Fruit fly (Drosophila melanogaster) whole organism, prepupa: ENCODE results near the gene CG15196.

ENCODE experiments used
- Blimp-1 ChIP-seq: fragments of 200-800 bp; sonication (Bioruptor generic); optimal IDR thresholded peaks from 3 replicates; lab custom pipeline; 2017; ENCODE audit warnings: missing biosample characterization, missing genetic modification characterization, mild to moderate bottlenecking, moderate library complexity, missing genetic modification reagents
- CG10631 ChIP-seq: fragments of 200-800 bp; sonication (Bioruptor generic); optimal IDR thresholded peaks from 2 replicates; lab custom pipeline; 2016; ENCODE audit warnings: missing biosample characterization, missing genetic modification characterization
- CG11294 ChIP-seq: fragments of 200-800 bp; sonication (Bioruptor generic); IDR thresholded peaks from 2 replicates; pipeline ENCODE4 v1.3.6; 2022; ENCODE audit warnings: missing biosample characterization, missing genetic modification characterization
- CG1621 ChIP-seq: fragments of 200-800 bp; sonication (Bioruptor generic); optimal IDR thresholded peaks from 3 replicates; lab custom pipeline; 2018; ENCODE audit warnings: missing biosample characterization, mild to moderate bottlenecking, missing genetic modification characterization
- CG31627 ChIP-seq: fragments of 200-800 bp; sonication (Bioruptor generic); optimal IDR thresholded peaks from 3 replicates; lab custom pipeline; 2016; ENCODE audit warnings: missing biosample characterization, missing genetic modification characterization
- CG3919 ChIP-seq: fragments of 200-800 bp; sonication (Bioruptor generic); optimal IDR thresholded peaks from 3 replicates; lab custom pipeline; 2016; ENCODE audit warnings: missing biosample characterization, missing genetic modification characterization
- CG4318 ChIP-seq: fragments of 200-800 bp; sonication (Bioruptor generic); optimal IDR thresholded peaks from 3 replicates; lab custom pipeline; 2017; ENCODE audit warnings: missing biosample characterization, mild to moderate bottlenecking, missing genetic modification characterization
- CG6792 ChIP-seq: fragments of 200-800 bp; sonication (Bioruptor generic); optimal IDR thresholded peaks from 3 replicates; lab custom pipeline; 2016; ENCODE audit warnings: missing biosample characterization, missing genetic modification characterization
- CG6808 ChIP-seq: fragments of 200-800 bp; sonication (Bioruptor generic); optimal IDR thresholded peaks from 3 replicates; lab custom pipeline; 2017; ENCODE audit warnings: missing biosample characterization, missing genetic modification characterization, mild to moderate bottlenecking, moderate library complexity, missing genetic modification reagents
- CG7368 ChIP-seq: fragments of 200-800 bp; sonication (Bioruptor generic); optimal IDR thresholded peaks from 3 replicates; lab custom pipeline; 2016; ENCODE audit warnings: missing biosample characterization, missing genetic modification characterization
- CG8119 ChIP-seq: fragments of 200-800 bp; sonication (Bioruptor generic); IDR thresholded peaks from 3 replicates; pipeline ENCODE4 v1.3.6; 2022; ENCODE audit warnings: missing biosample characterization, missing genetic modification characterization
- CG8632 ChIP-seq: fragments of 200-800 bp; sonication (Bioruptor generic); optimal IDR thresholded peaks from 3 replicates; lab custom pipeline; 2016; ENCODE audit warnings: missing biosample characterization, missing genetic modification characterization
- CG9139 ChIP-seq: fragments of 200-800 bp; sonication (Bioruptor generic); optimal IDR thresholded peaks from 3 replicates; lab custom pipeline; 2017; ENCODE audit warnings: missing biosample characterization, mild to moderate bottlenecking, missing genetic modification characterization
- Eip75B ChIP-seq: fragments of 200-800 bp; sonication (Bioruptor generic); optimal IDR thresholded peaks from 3 replicates; lab custom pipeline; 2016; ENCODE audit warnings: missing biosample characterization, missing genetic modification characterization
- Eip78C ChIP-seq: fragments of 200-800 bp; sonication (Bioruptor generic); peaks from one replicate; lab custom pipeline; 2016; ENCODE audit warnings: missing biosample characterization, missing genetic modification characterization
- Ets21C ChIP-seq: fragments of 200-800 bp; sonication (Bioruptor generic); optimal IDR thresholded peaks from 3 replicates; lab custom pipeline; 2016; ENCODE audit warnings: missing biosample characterization, missing genetic modification characterization
- Ets96B ChIP-seq: fragments of 200-800 bp; optimal IDR thresholded peaks from 2 replicates; lab custom pipeline; 2019; ENCODE audit warnings: missing biosample characterization, mild to moderate bottlenecking, missing genetic modification characterization, moderate library complexity
- Gug ChIP-seq: fragments of 200-800 bp; sonication (Bioruptor generic); IDR thresholded peaks from 2 replicates; pipeline ENCODE4 v1.3.6; 2022; ENCODE audit warnings: missing biosample characterization, missing genetic modification characterization
- Hr39 ChIP-seq: fragments of 200-800 bp; sonication (Bioruptor generic); optimal IDR thresholded peaks from 2 replicates; lab custom pipeline; 2016; ENCODE audit warnings: missing biosample characterization, missing genetic modification characterization
- Hr4 ChIP-seq: fragments of 200-800 bp; sonication (Bioruptor generic); optimal IDR thresholded peaks from 3 replicates; lab custom pipeline; 2016; ENCODE audit warnings: missing biosample characterization, missing genetic modification characterization
- Lpt ChIP-seq: fragments of 200-800 bp; sonication (Bioruptor generic); optimal IDR thresholded peaks from 3 replicates; lab custom pipeline; 2016; ENCODE audit warnings: missing biosample characterization, missing genetic modification characterization
- Met ChIP-seq: fragments of 200-800 bp; sonication (Bioruptor generic); optimal IDR thresholded peaks from 3 replicates; lab custom pipeline; 2016; ENCODE audit warnings: missing biosample characterization, missing genetic modification characterization
- OdsH ChIP-seq: fragments of 200-800 bp; sonication (Bioruptor generic); optimal IDR thresholded peaks from 3 replicates; lab custom pipeline; 2016; ENCODE audit warnings: missing biosample characterization, missing genetic modification characterization
- Smox ChIP-seq: fragments of 200-800 bp; sonication (Bioruptor generic); optimal IDR thresholded peaks from 3 replicates; lab custom pipeline; 2016; ENCODE audit warnings: missing biosample characterization, missing genetic modification characterization
- Sox14 ChIP-seq: fragments of 200-800 bp; sonication (Bioruptor generic); optimal IDR thresholded peaks from 3 replicates; lab custom pipeline; 2016; ENCODE audit warnings: missing biosample characterization, missing genetic modification characterization
- Sox15 ChIP-seq: fragments of 200-800 bp; sonication (Bioruptor generic); optimal IDR thresholded peaks from 3 replicates; lab custom pipeline; 2016; ENCODE audit warnings: missing biosample characterization, missing genetic modification characterization
- cyc ChIP-seq: fragments of 200-800 bp; sonication (Bioruptor generic); optimal IDR thresholded peaks from 3 replicates; lab custom pipeline; 2016; ENCODE audit warnings: missing biosample characterization, missing genetic modification characterization
- dsx ChIP-seq: fragments of 200-800 bp; optimal IDR thresholded peaks from 3 replicates; lab custom pipeline; 2019; ENCODE audit warnings: missing biosample characterization, mild to moderate bottlenecking, missing genetic modification characterization, moderate library complexity; ENCODE audit not compliant: poor library complexity, severe bottlenecking
- eg ChIP-seq: fragments of 200-800 bp; sonication (Bioruptor generic); IDR thresholded peaks from 3 replicates; pipeline ENCODE4 v1.3.6; 2022; ENCODE audit warnings: missing biosample characterization, missing genetic modification characterization
- fd59A ChIP-seq: fragments of 200-800 bp; sonication (Bioruptor generic); optimal IDR thresholded peaks from 2 replicates; lab custom pipeline; 2017; ENCODE audit warnings: missing biosample characterization, mild to moderate bottlenecking, missing genetic modification characterization, missing genetic modification reagents
- fd85E ChIP-seq: fragments of 200-800 bp; sonication (Bioruptor generic); optimal IDR thresholded peaks from 3 replicates; lab custom pipeline; 2016; ENCODE audit warnings: missing biosample characterization, missing genetic modification characterization
- fkh ChIP-seq: fragments of 200-800 bp; sonication (Bioruptor generic); optimal IDR thresholded peaks from 3 replicates; lab custom pipeline; 2017; ENCODE audit warnings: missing biosample characterization, mild to moderate bottlenecking, missing genetic modification characterization, moderate library complexity
- lz ChIP-seq: fragments of 200-800 bp; sonication (Bioruptor generic); optimal IDR thresholded peaks from 3 replicates; lab custom pipeline; 2016; ENCODE audit warnings: missing biosample characterization, missing genetic modification characterization
- pdm3 ChIP-seq: fragments of 200-800 bp; sonication (Bioruptor generic); optimal IDR thresholded peaks from 3 replicates; lab custom pipeline; 2016; ENCODE audit warnings: missing biosample characterization, missing genetic modification characterization
- spab ChIP-seq: fragments of 200-800 bp; sonication (Bioruptor generic); optimal IDR thresholded peaks from 2 replicates; lab custom pipeline; 2017; ENCODE audit warnings: missing biosample characterization, mild to moderate bottlenecking, missing genetic modification characterization, missing genetic modification reagents
- svp ChIP-seq: fragments of 200-800 bp; sonication (Bioruptor generic); peaks from one replicate; lab custom pipeline; 2016; ENCODE audit warnings: missing biosample characterization, missing genetic modification characterization
- topi ChIP-seq: fragments of 200-800 bp; sonication (Bioruptor generic); optimal IDR thresholded peaks from 3 replicates; lab custom pipeline; 2016; ENCODE audit warnings: missing biosample characterization, missing genetic modification characterization
- vri ChIP-seq: fragments of 200-800 bp; sonication (Bioruptor generic); optimal IDR thresholded peaks from 3 replicates; lab custom pipeline; 2016; ENCODE audit warnings: missing biosample characterization, mild to moderate bottlenecking, missing genetic modification characterization

Gene CG15196

DNA sequence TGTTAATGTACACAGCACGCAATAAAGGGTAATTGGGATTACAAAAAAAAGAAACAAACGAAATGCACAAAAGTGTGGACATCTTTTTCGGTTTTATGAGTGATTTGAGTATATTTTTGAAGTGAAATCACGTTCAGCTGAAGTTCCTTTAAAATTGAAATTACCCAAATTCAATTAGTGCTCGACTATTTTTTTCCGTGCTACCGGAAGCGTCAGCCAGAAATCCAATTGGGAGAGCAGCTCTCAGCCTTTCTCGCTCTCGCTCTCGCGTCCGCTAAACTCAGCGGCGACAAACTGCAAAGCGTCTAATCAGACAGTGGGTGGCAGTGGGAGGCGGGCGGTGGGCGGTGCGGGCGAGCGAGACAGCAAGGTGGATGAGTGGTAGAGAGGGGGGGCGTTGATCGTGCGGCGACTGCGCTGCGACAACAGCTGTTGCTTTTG is 13.6 kb downstream of the CG15196 start (continued):
- TF ChIP-seq CG3919 (GFP tag; lab: Kevin White, UChicago) (peak; percentile 71), fd85E (no peak), Gug (GFP tag; lab: Robert Waterston, UW) (peak; percentile 65), CG4318 (GFP tag; lab: Kevin White, UChicago) (no peak), Sox15 (peak; percentile 67), dsx (GFP tag; lab: Kevin White, UChicago) (no peak), Lpt (GFP tag; lab: Kevin White, UChicago) (peak; percentile 45), Eip75B (GFP tag; lab: Kevin White, UChicago) (peak; percentile 45), Smox (GFP tag; lab: Kevin White, UChicago) (peak; percentile 87), Blimp-1 (peak; percentile 67), Ets96B (tag; lab: Kevin White, UChicago) (no peak), CG7368 (GFP tag; lab: Kevin White, UChicago) (peak; percentile 54), CG9139 (GFP tag; lab: Kevin White, UChicago) (no peak), CG11294 (peak; percentile 76)

DNA sequence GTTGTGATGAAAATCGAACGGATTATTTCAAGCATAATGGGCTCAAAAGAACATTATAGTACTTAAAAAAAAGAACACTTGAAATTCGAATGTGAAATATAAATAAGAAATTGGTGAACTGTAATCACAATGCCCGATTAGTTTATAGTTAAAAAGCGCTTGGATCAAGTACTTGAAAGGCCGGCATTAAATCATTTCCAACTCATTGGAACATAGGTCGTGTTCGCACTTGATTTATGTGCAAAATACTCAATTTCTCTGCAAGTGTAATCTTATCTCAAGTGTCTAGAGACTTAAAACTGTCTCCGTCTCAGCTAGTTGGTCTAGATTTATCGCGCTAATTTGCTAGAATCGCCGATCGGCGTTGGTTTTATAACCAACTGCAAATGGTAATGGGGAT is 14.8 kb downstream of the CG15196 start:
- TF ChIP-seq spab (no peak), CG6808 (GFP tag; lab: Kevin White, UChicago) (no peak), dsx (GFP tag; lab: Kevin White, UChicago) (no peak), topi (GFP tag; lab: Kevin White, UChicago) (no peak), eg (no peak), Eip78C (GFP tag; lab: Kevin White, UChicago) (no peak), CG6792 (no peak), CG10631 (GFP tag; lab: Kevin White, UChicago) (no peak), CG1621 (tag; lab: Kevin White, UChicago) (no peak), OdsH (GFP tag; lab: Kevin White, UChicago) (no peak), Sox14 (GFP tag; lab: Kevin White, UChicago) (no peak), CG7368 (GFP tag; lab: Kevin White, UChicago) (no peak), fd85E (no peak), Met (no peak), Hr39 (no peak), lz (no peak), vri (no peak), Ets96B (tag; lab: Kevin White, UChicago) (no peak), svp (GFP tag; lab: Kevin White, UChicago) (no peak)

DNA sequence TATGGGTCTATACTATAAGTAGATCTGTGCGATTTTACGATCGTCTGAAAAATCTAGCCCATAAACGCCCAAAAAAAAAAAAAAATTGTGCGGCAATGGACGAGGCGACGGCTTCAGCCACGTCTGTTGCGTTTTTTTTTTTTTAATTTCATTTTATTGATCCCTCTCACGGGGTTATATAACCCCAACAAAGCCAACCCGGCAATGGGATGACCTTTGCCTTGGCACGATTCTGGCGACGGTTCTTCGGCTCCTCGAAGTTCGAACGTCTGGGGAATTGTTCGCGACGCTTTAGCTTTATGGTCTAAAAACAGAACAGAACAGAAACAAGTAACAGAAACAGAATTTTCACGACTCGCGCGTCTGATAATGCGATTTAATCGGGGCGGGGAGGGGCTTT is 15.7 kb downstream of the CG15196 start:
- TF ChIP-seq vri, result peak; percentile 42
- no peak for TF ChIP-seq cyc (GFP tag; lab: Kevin White, UChicago)
- TF ChIP-seq pdm3 (GFP tag; lab: Kevin White, UChicago), result no peak
- TF ChIP-seq svp (GFP tag; lab: Kevin White, UChicago), result peak; percentile 68

DNA sequence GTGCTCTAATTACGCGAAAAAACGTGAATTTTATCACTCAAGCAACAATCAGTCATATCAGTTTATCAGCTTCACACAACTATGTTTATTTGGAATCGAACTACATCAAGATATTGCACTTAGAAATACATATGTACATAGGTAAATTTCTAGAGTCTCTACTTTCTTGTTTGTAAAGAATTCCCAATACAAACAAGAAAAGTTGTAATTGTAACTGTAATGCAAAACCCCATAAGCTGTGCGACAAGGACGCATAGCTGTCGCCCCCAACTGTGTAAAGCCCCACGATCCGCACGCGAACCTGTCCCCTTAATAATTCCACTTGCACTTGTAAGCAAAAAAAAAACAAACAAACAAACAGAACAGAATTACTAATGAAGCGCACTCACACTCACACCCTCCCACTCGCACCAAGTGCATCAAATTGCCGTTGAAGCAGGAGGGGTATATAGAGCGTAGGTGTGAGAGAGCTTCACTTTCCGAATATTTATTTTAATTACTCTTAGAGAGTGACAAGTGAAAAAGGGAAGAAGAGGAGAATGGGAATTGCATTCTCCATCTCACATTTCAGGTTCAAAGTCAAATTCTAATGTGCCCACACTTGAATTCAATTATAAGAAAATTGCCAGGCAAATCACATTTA is 16.3 kb downstream of the CG15196 start:
- peak; percentile 8 for TF ChIP-seq Eip78C (GFP tag; lab: Kevin White, UChicago)
- TF ChIP-seq Hr4 (GFP tag; lab: Kevin White, UChicago), result no peak

DNA sequence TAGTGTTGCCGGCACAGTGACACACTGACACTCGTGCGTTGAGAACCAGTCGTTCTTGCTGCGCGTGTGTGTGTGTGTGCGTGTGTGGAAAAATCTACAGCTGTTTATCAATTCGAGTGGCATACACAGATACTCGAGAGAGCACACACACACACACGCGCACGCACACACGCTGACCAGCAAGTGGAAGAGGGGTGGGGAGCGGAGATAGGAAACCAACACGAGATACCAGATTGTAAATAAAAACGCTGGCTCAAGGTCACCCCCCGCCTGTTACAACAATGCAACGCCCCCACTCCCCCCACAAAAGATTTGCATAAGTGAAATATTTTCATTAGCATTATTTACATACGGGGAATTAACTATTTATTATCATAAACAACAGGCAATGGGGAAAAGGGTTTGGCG is 17.5 kb downstream of the CG15196 start:
- TF ChIP-seq Eip75B (GFP tag; lab: Kevin White, UChicago), result peak; percentile 8
- TF ChIP-seq fd59A, result peak; percentile 10
- TF ChIP-seq svp (GFP tag; lab: Kevin White, UChicago), result peak; percentile 86
- peak; percentile 34 for TF ChIP-seq CG8632 (GFP tag; lab: Kevin White, UChicago)
- TF ChIP-seq vri, result peak; percentile 30
- peak; percentile 9 for TF ChIP-seq Met
- TF ChIP-seq CG8119 (GFP tag; lab: Robert Waterston, UW), result no peak
- TF ChIP-seq CG6792, result peak; percentile 12
- peak; percentile 2 for TF ChIP-seq Sox14 (GFP tag; lab: Kevin White, UChicago)
- peak; percentile 23 for TF ChIP-seq Hr39
- no peak for TF ChIP-seq CG31627 (GFP tag; lab: Kevin White, UChicago)
- peak; percentile 97 for TF ChIP-seq fkh (GFP tag; lab: Kevin White, UChicago)
- no peak for TF ChIP-seq Ets21C
- TF ChIP-seq, all 60 proteins: peak for 10
